Fruit fly (Drosophila melanogaster) whole organism, adult: ENCODE data around the gene Rcd-1r.
A peak's percentile ranks its signal among the peaks of the same experiment; 100 is the strongest.

Experiments used
- CG11617 ChIP-seq: fragments of 200-800 bp; sonication (Bioruptor generic); optimal IDR thresholded peaks from 2 replicates; lab custom pipeline; 2017; ENCODE audit warnings: mild to moderate bottlenecking, missing biosample characterization, missing genetic modification reagents, missing genetic modification characterization
- CG12768 ChIP-seq: fragments of 200-800 bp; sonication (Bioruptor generic); optimal IDR thresholded peaks from 2 replicates; lab custom pipeline; 2017; ENCODE audit warnings: missing biosample characterization, missing genetic modification characterization, mild to moderate bottlenecking, moderate library complexity, missing genetic modification reagents
- CG14711 ChIP-seq: fragments of 200-800 bp; sonication (Bioruptor generic); optimal IDR thresholded peaks from 2 replicates; lab custom pipeline; 2018; ENCODE audit warnings: missing biosample characterization, mild to moderate bottlenecking, missing genetic modification characterization, moderate library complexity
- CG1620 ChIP-seq: fragments of 200-800 bp; sonication (Bioruptor generic); optimal IDR thresholded peaks from 2 replicates; lab custom pipeline; 2016; ENCODE audit warnings: missing biosample characterization, missing genetic modification characterization
- CG33017 ChIP-seq: fragments of 200-800 bp; sonication (Bioruptor generic); optimal IDR thresholded peaks from 2 replicates; lab custom pipeline; 2018; ENCODE audit warnings: missing biosample characterization, mild to moderate bottlenecking, missing genetic modification characterization, moderate library complexity
- CG5204 ChIP-seq: fragments of 200-800 bp; sonication (Bioruptor generic); optimal IDR thresholded peaks from 2 replicates; lab custom pipeline; 2016; ENCODE audit warnings: missing biosample characterization, missing genetic modification characterization
- CG7045 ChIP-seq: fragments of 200-800 bp; sonication (Bioruptor generic); optimal IDR thresholded peaks from 2 replicates; lab custom pipeline; 2017; ENCODE audit warnings: missing biosample characterization, mild to moderate bottlenecking, missing genetic modification characterization
- CG7101 ChIP-seq: fragments of 200-800 bp; sonication (Bioruptor generic); optimal IDR thresholded peaks from 2 replicates; lab custom pipeline; 2018; ENCODE audit warnings: missing biosample characterization, mild to moderate bottlenecking, missing genetic modification characterization, moderate library complexity
- Clk ChIP-seq: fragments of 200-800 bp; sonication (Bioruptor generic); optimal IDR thresholded peaks from 2 replicates; lab custom pipeline; 2017; ENCODE audit warnings: missing biosample characterization, missing genetic modification characterization
- Crg-1 ChIP-seq: fragments of 200-800 bp; sonication (Bioruptor generic); optimal IDR thresholded peaks from 2 replicates; lab custom pipeline; 2016; ENCODE audit warnings: missing biosample characterization, missing genetic modification characterization
- Hr96 ChIP-seq: fragments of 200-800 bp; sonication (Bioruptor generic); optimal IDR thresholded peaks from 2 replicates; lab custom pipeline; 2016; ENCODE audit warnings: missing biosample characterization, missing genetic modification characterization
- Mnt ChIP-seq: fragments of 200-800 bp; sonication (Bioruptor generic); optimal IDR thresholded peaks from 2 replicates; lab custom pipeline; 2016; ENCODE audit warnings: missing biosample characterization, mild to moderate bottlenecking, missing genetic modification characterization
- bab1 ChIP-seq: fragments of 200-800 bp; sonication (Bioruptor generic); optimal IDR thresholded peaks from 3 replicates; lab custom pipeline; 2019; ENCODE audit warnings: missing biosample characterization, mild to moderate bottlenecking, missing genetic modification characterization, moderate library complexity
- cic ChIP-seq: fragments of 200-800 bp; sonication (Bioruptor generic); optimal IDR thresholded peaks from 2 replicates; lab custom pipeline; 2017; ENCODE audit warnings: missing biosample characterization, mild to moderate bottlenecking, missing genetic modification characterization, moderate library complexity
- cnc ChIP-seq, 2 experiments: fragments of >200 bp; optimal IDR thresholded peaks; 2 replicates each; lab custom pipeline; 2017
- kay ChIP-seq: fragments of 200-800 bp; sonication (Bioruptor generic); peaks from one replicate; lab custom pipeline; 2016; ENCODE audit warnings: missing biosample characterization, missing genetic modification characterization, borderline replicate concordance
- ovo ChIP-seq: fragments of 200-800 bp; sonication (Bioruptor generic); optimal IDR thresholded peaks from 2 replicates; lab custom pipeline; 2016; ENCODE audit warnings: missing biosample characterization, missing genetic modification characterization
- pad ChIP-seq: fragments of 200-800 bp; sonication (Bioruptor generic); optimal IDR thresholded peaks from 3 replicates; lab custom pipeline; 2017; ENCODE audit warnings: missing biosample characterization, missing genetic modification characterization, mild to moderate bottlenecking, moderate library complexity, missing genetic modification reagents
- tj ChIP-seq: fragments of 200-800 bp; sonication (Bioruptor generic); optimal IDR thresholded peaks from 3 replicates; lab custom pipeline; 2017; ENCODE audit warnings: missing biosample characterization, mild to moderate bottlenecking, missing genetic modification characterization, moderate library complexity
- toe ChIP-seq: fragments of 200-800 bp; sonication (Bioruptor generic); optimal IDR thresholded peaks from 2 replicates; lab custom pipeline; 2016; ENCODE audit warnings: missing biosample characterization, missing genetic modification characterization

Rcd-1r gene

dm6 chr2L:8998237-8998636, 15.6 kb downstream of the Rcd-1r start, which contains the start of gene Try29F:
TSS of gene Try29F (plus strand) at chr2L:8998537.
- no peak for TF ChIP-seq CG7101 (tag; lab: Kevin White, UChicago)
- no peak for TF ChIP-seq CG11617 (GFP tag; lab: Kevin White, UChicago)
- no peak for TF ChIP-seq CG5204 (GFP tag; lab: Kevin White, UChicago)
- no peak for TF ChIP-seq pad
- TF ChIP-seq cnc (optimal IDR thresholded peaks at IDR 0.05; lab: Kevin White, UChicago), result no peak
- no peak for TF ChIP-seq ovo
- no peak for TF ChIP-seq cic (GFP tag; lab: Kevin White, UChicago)

dm6 chr2L:8997285-8997684, 16.6 kb downstream of the Rcd-1r start, which contains the start of the genes alien and CG18661:
TSS of gene alien (minus strand) at chr2L:8997379.
TSS of gene CG18661 (plus strand) at chr2L:8997605.
- TF ChIP-seq cnc (optimal IDR thresholded peaks at IDR 0.05; lab: Kevin White, UChicago) (no peak), toe (GFP tag; lab: Kevin White, UChicago) (peak; percentile 89), kay (peak; percentile 98), CG1620 (GFP tag; lab: Kevin White, UChicago) (peak; percentile 76), Hr96 (GFP tag; lab: Kevin White, UChicago) (peak; percentile 84), bab1 (GFP tag; lab: Kevin White, UChicago) (peak; percentile 71), CG33017 (tag; lab: Kevin White, UChicago) (peak; percentile 31), CG7101 (tag; lab: Kevin White, UChicago) (peak; percentile 74), Clk (GFP tag; lab: Kevin White, UChicago) (peak; percentile 92), tj (peak; percentile 36), cic (GFP tag; lab: Kevin White, UChicago) (peak; percentile 29), CG11617 (GFP tag; lab: Kevin White, UChicago) (peak; percentile 56), Crg-1 (GFP tag; lab: Kevin White, UChicago) (peak; percentile 59), CG7045 (GFP tag; lab: Kevin White, UChicago) (peak; percentile 80), ovo (peak; percentile 28), CG12768 (peak; percentile 68), Mnt (GFP tag; lab: Kevin White, UChicago) (peak; percentile 55), pad (peak; percentile 51), CG14711 (tag; lab: Kevin White, UChicago) (peak; percentile 74), CG5204 (GFP tag; lab: Kevin White, UChicago) (peak; percentile 88)

- TF ChIP-seq CG1620 (GFP tag; lab: Kevin White, UChicago) (no peak), CG33017 (tag; lab: Kevin White, UChicago) (no peak), CG11617 (GFP tag; lab: Kevin White, UChicago) (no peak), bab1 (GFP tag; lab: Kevin White, UChicago) (no peak), Crg-1 (GFP tag; lab: Kevin White, UChicago) (no peak), tj (no peak), cic (GFP tag; lab: Kevin White, UChicago) (no peak), cnc (optimal IDR thresholded peaks at IDR 0.05; lab: Kevin White, UChicago) (no peak)
Measured at dm6 chr2L:8993650-8994441, 20.0 kb downstream of the Rcd-1r start, which contains the start of gene CG17906. TSS of gene CG17906 (plus strand) at chr2L:8994391.

dm6 chr2L:8991583-8991982, 22.3 kb downstream of the Rcd-1r start, which contains the start of gene CG9555:
TSS of gene CG9555 (plus strand) at chr2L:8991735.
- TF ChIP-seq Mnt (GFP tag; lab: Kevin White, UChicago), result peak; percentile 56
- TF ChIP-seq tj, result no peak
- TF ChIP-seq cic (GFP tag; lab: Kevin White, UChicago), result peak; percentile 36

- TF ChIP-seq tj (peak; percentile 39), Mnt (GFP tag; lab: Kevin White, UChicago) (peak; percentile 83), bab1 (GFP tag; lab: Kevin White, UChicago) (no peak), cnc (optimal IDR thresholded peaks at IDR 0.05; lab: Kevin White, UChicago) (no peak), pad (peak; percentile 59), toe (GFP tag; lab: Kevin White, UChicago) (no peak), cic (GFP tag; lab: Kevin White, UChicago) (no peak), CG14711 (tag; lab: Kevin White, UChicago) (no peak), CG12768 (no peak), Clk (GFP tag; lab: Kevin White, UChicago) (no peak), CG5204 (GFP tag; lab: Kevin White, UChicago) (no peak), Crg-1 (GFP tag; lab: Kevin White, UChicago) (no peak), kay (peak; percentile 10), CG7101 (tag; lab: Kevin White, UChicago) (no peak), CG7045 (GFP tag; lab: Kevin White, UChicago) (no peak), Hr96 (GFP tag; lab: Kevin White, UChicago) (no peak), CG11617 (GFP tag; lab: Kevin White, UChicago) (no peak), CG33017 (tag; lab: Kevin White, UChicago) (no peak), ovo (peak; percentile 80), CG1620 (GFP tag; lab: Kevin White, UChicago) (no peak)
Measured at dm6 chr2L:8989037-8989591, 24.8 kb downstream of the Rcd-1r start, which contains the start of gene rost. TSS of gene rost (minus strand) at chr2L:8989539.
